Fruit fly (Drosophila melanogaster) whole organism, pupa: Measurements from ENCODE around the gene cbt.

Source experiments
- CG10348 ChIP-seq: fragments of 200-800 bp; sonication (Bioruptor generic); IDR thresholded peaks from 2 replicates; pipeline ENCODE4 v1.3.6; 2022; ENCODE audit warnings: missing biosample characterization, missing genetic modification characterization
- CG12605 ChIP-seq: fragments of 200-800 bp; sonication (Bioruptor generic); IDR thresholded peaks from 2 replicates; pipeline ENCODE4 v1.3.6; 2022; ENCODE audit warnings: missing biosample characterization, missing genetic modification characterization
- CG15710 ChIP-seq: fragments of 200-800 bp; sonication (Bioruptor generic); optimal IDR thresholded peaks from 2 replicates; lab custom pipeline; 2018; ENCODE audit warnings: missing biosample characterization, mild to moderate bottlenecking, missing genetic modification characterization, moderate library complexity
- CG17806 ChIP-seq: fragments of 200-800 bp; sonication (Bioruptor generic); optimal IDR thresholded peaks from 2 replicates; lab custom pipeline; 2018; ENCODE audit warnings: missing biosample characterization, mild to moderate bottlenecking, missing genetic modification characterization, moderate library complexity
- CG34367 ChIP-seq: fragments of 200-800 bp; sonication (Bioruptor generic); optimal IDR thresholded peaks from 2 replicates; lab custom pipeline; 2018; ENCODE audit warnings: missing biosample characterization, mild to moderate bottlenecking, missing genetic modification characterization
- CG8159 ChIP-seq: fragments of 200-800 bp; sonication (Bioruptor generic); optimal IDR thresholded peaks from 3 replicates; lab custom pipeline; 2018; ENCODE audit warnings: missing biosample characterization, mild to moderate bottlenecking, missing genetic modification characterization, moderate library complexity
- CG8301 ChIP-seq: fragments of 200-800 bp; sonication (Bioruptor generic); optimal IDR thresholded peaks from 2 replicates; lab custom pipeline; 2018; ENCODE audit warnings: missing biosample characterization, mild to moderate bottlenecking, missing genetic modification characterization
- CG9948 ChIP-seq: fragments of 200-800 bp; sonication (Bioruptor generic); optimal IDR thresholded peaks from 2 replicates; lab custom pipeline; 2018; ENCODE audit warnings: missing biosample characterization, mild to moderate bottlenecking, missing genetic modification characterization, moderate library complexity
- EcR ChIP-seq: fragments of 200-800 bp; sonication (Bioruptor generic); optimal IDR thresholded peaks from 3 replicates; lab custom pipeline; 2019; ENCODE audit warnings: missing biosample characterization, missing genetic modification characterization, mild to moderate bottlenecking, moderate library complexity, missing genetic modification reagents
- Pif1B ChIP-seq: fragments of 200-800 bp; sonication (Bioruptor generic); optimal IDR thresholded peaks from 3 replicates; lab custom pipeline; 2016; ENCODE audit warnings: missing biosample characterization, missing genetic modification characterization
- Snoo ChIP-seq: fragments of 200-800 bp; sonication (Bioruptor generic); optimal IDR thresholded peaks from 3 replicates; lab custom pipeline; 2017; ENCODE audit warnings: missing biosample characterization, mild to moderate bottlenecking, missing genetic modification characterization, inconsistent platforms
- gl ChIP-seq: fragments of 200-800 bp; sonication (Bioruptor generic); optimal IDR thresholded peaks from 2 replicates; lab custom pipeline; 2018; ENCODE audit warnings: missing biosample characterization, mild to moderate bottlenecking, missing genetic modification characterization
- rn ChIP-seq: fragments of 200-800 bp; sonication (Bioruptor generic); IDR thresholded peaks from 2 replicates; pipeline ENCODE4 v1.3.6; 2022; ENCODE audit warnings: missing biosample characterization, missing genetic modification characterization

DNA sequence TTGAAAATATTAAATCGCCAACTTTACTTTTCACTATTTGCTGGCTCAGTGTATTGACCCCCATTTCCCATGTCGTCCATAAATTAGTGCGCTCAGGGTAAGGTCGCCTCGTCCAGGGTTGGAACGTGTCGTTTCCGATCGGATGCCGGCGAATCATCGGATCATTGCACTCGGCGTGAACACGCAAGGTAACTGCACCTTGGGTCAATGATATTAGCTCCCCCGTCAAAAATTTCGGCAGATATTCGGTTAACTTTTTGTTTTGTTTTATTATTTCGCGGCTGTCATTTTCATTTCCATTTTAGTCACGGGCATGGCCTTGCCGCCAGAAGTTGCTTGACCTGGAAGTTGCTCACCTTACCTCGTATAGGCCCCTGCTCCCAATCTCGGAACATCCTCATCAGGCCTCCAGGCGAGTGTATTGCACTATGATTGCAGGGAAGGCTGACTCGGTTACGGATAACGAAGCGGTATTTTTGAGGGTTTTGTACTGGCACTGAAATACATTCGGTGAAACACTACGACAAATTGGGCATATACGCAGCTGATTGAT, 9.1 kb upstream of the cbt start:
- TF ChIP-seq Pif1B (GFP tag; lab: Kevin White, UChicago) (no peak), CG17806 (tag; lab: Kevin White, UChicago) (peak; percentile 0), CG15710 (no peak), EcR (peak; percentile 91), gl (tag; lab: Kevin White, UChicago) (no peak), CG34367 (no peak), CG8301 (tag; lab: Kevin White, UChicago) (no peak), CG9948 (tag; lab: Kevin White, UChicago) (no peak), CG12605 (GFP tag; lab: Robert Waterston, UW) (no peak), CG8159 (tag; lab: Kevin White, UChicago) (no peak), Snoo (tag; lab: Kevin White, UChicago) (peak; percentile 48), CG10348 (GFP tag; lab: Robert Waterston, UW) (no peak), rn (GFP tag; lab: Robert Waterston, UW) (no peak)
